Worm (Caenorhabditis elegans) whole organism, L1 larva: Measurements from ENCODE around the gene Y53G8AR.9.

Experiments used
- C04F5.9 ChIP-seq: sonication (generic microtip); optimal IDR thresholded peaks from 2 replicates; lab custom pipeline; 2016; ENCODE audit warnings: missing genetic modification characterization, missing compliant biosample characterization
- C16A3.4 ChIP-seq: fragments of 150-350 bp; optimal IDR thresholded peaks from 2 replicates; lab custom pipeline; 2014; ENCODE audit warnings: missing biosample characterization, missing genetic modification characterization
- F16B12.6 ChIP-seq: fragments of 150-350 bp; optimal IDR thresholded peaks from 2 replicates; lab custom pipeline; 2014; ENCODE audit warnings: missing biosample characterization, missing genetic modification characterization
- Y116A8C.19 ChIP-seq: sonication (generic microtip); optimal IDR thresholded peaks from 2 replicates; lab custom pipeline; 2016; ENCODE audit warnings: missing compliant biosample characterization, missing genetic modification characterization, borderline replicate concordance
- aha-1 ChIP-seq: fragments of 150-350 bp; optimal IDR thresholded peaks from 2 replicates; lab custom pipeline; 2014; ENCODE audit warnings: missing biosample characterization, missing genetic modification characterization
- alr-1 ChIP-seq: fragments of 200-800 bp; sonication (Bioruptor generic); optimal IDR thresholded peaks from 2 replicates; lab custom pipeline; 2018; ENCODE audit warnings: borderline replicate concordance, mild to moderate bottlenecking, missing genetic modification characterization, missing compliant biosample characterization
- ceh-8 ChIP-seq: fragments of 200-800 bp; sonication (Bioruptor generic); optimal IDR thresholded peaks from 2 replicates; lab custom pipeline; 2018; ENCODE audit warnings: mild to moderate bottlenecking, missing genetic modification characterization, moderate library complexity, missing compliant biosample characterization
- dsc-1 ChIP-seq: sonication (generic microtip); optimal IDR thresholded peaks from 2 replicates; lab custom pipeline; 2016; ENCODE audit warnings: mild to moderate bottlenecking, missing genetic modification characterization, missing compliant biosample characterization
- efl-1 ChIP-seq, 4 experiments: fragments of 150-350 bp; optimal IDR thresholded peaks in 3 of 4; peaks in 1 of 4; 1 replicate in 1 of 4; 2 replicates in 3 of 4; lab custom pipeline; 2014; ENCODE audit warnings: missing biosample characterization in 2 of 4, missing genetic modification characterization in 2 of 4, missing genetic modification reagents in 2 of 4
- efl-3 ChIP-seq: fragments of 200-800 bp; sonication (Bioruptor generic); optimal IDR thresholded peaks from 2 replicates; lab custom pipeline; 2018; ENCODE audit warnings: mild to moderate bottlenecking, missing genetic modification characterization, missing compliant biosample characterization
- elt-3 ChIP-seq, 6 experiments: fragments of 150-350 bp in 1 of 6; sonication (generic microtip); optimal IDR thresholded peaks; 2 replicates each; lab custom pipeline; 2017 to 2018; ENCODE audit warnings: missing biosample characterization in 6 of 6, missing genetic modification characterization in 6 of 6, inconsistent platforms in 1 of 6
- ets-5 ChIP-seq: fragments of 200-800 bp; sonication (Bioruptor generic); IDR thresholded peaks from 2 replicates; pipeline ENCODE4 v1.3.6; 2022; ENCODE audit warnings: missing genetic modification characterization, missing compliant biosample characterization
- fkh-4 ChIP-seq: sonication (generic microtip); optimal IDR thresholded peaks from 2 replicates; lab custom pipeline; 2016; ENCODE audit warnings: missing compliant biosample characterization, missing genetic modification characterization, borderline replicate concordance
- fkh-8 ChIP-seq: sonication (generic microtip); optimal IDR thresholded peaks from 2 replicates; lab custom pipeline; 2016; ENCODE audit warnings: mild to moderate bottlenecking, missing genetic modification characterization, missing compliant biosample characterization
- fos-1 ChIP-seq: fragments of 150-350 bp; optimal IDR thresholded peaks from 2 replicates; lab custom pipeline; 2014; ENCODE audit warnings: missing biosample characterization, missing genetic modification characterization
- grh-1 ChIP-seq: fragments of 200-800 bp; sonication (Bioruptor generic); IDR thresholded peaks from 2 replicates; pipeline ENCODE4 v1.3.6; 2022; ENCODE audit warnings: missing genetic modification reagents, missing genetic modification characterization, missing compliant biosample characterization
- hlh-4 ChIP-seq: sonication (generic microtip); optimal IDR thresholded peaks from 2 replicates; lab custom pipeline; 2016; ENCODE audit warnings: mild to moderate bottlenecking, missing genetic modification characterization, missing compliant biosample characterization
- hpl-2 ChIP-seq: fragments of 150-350 bp; optimal IDR thresholded peaks from 2 replicates; lab custom pipeline; 2014; ENCODE audit warnings: missing biosample characterization, missing genetic modification reagents, missing genetic modification characterization
- jun-1 ChIP-seq: fragments of 150-350 bp; optimal IDR thresholded peaks from 2 replicates; lab custom pipeline; 2014; ENCODE audit warnings: missing biosample characterization, missing genetic modification reagents, missing genetic modification characterization
- lin-13 ChIP-seq: fragments of 150-350 bp; optimal IDR thresholded peaks from 2 replicates; lab custom pipeline; 2014; ENCODE audit warnings: missing biosample characterization, missing genetic modification reagents, missing genetic modification characterization
- lir-3 ChIP-seq: sonication (generic microtip); optimal IDR thresholded peaks from 2 replicates; lab custom pipeline; 2016; ENCODE audit warnings: mild to moderate bottlenecking, missing genetic modification characterization, moderate library complexity, missing compliant biosample characterization; ENCODE audit not compliant: poor library complexity
- lsy-2 ChIP-seq, 2 experiments: fragments of 150-350 bp; optimal IDR thresholded peaks; 2 replicates each; lab custom pipeline; 2014; ENCODE audit warnings: missing biosample characterization in 2 of 2, missing genetic modification characterization in 2 of 2
- mdl-1 ChIP-seq, 2 experiments: fragments of 150-350 bp; optimal IDR thresholded peaks; 2 replicates each; lab custom pipeline; 2014 to 2017; ENCODE audit warnings: missing biosample characterization in 2 of 2, missing genetic modification characterization in 2 of 2, inconsistent platforms in 1 of 2
- mef-2 ChIP-seq: fragments of 150-350 bp; optimal IDR thresholded peaks from 2 replicates; lab custom pipeline; 2014; ENCODE audit warnings: missing biosample characterization, missing genetic modification characterization
- nhr-11 ChIP-seq: fragments of 150-350 bp; optimal IDR thresholded peaks from 2 replicates; lab custom pipeline; 2014; ENCODE audit warnings: missing biosample characterization, missing genetic modification characterization
- nhr-20 ChIP-seq: sonication (generic microtip); optimal IDR thresholded peaks from 2 replicates; lab custom pipeline; 2016; ENCODE audit warnings: mild to moderate bottlenecking, missing genetic modification characterization, missing compliant biosample characterization
- nhr-237 ChIP-seq: fragments of 150-350 bp; optimal IDR thresholded peaks from 2 replicates; lab custom pipeline; 2014; ENCODE audit warnings: missing biosample characterization, missing genetic modification characterization
- nhr-28 ChIP-seq: fragments of 150-350 bp; optimal IDR thresholded peaks from 2 replicates; lab custom pipeline; 2014; ENCODE audit warnings: missing biosample characterization, missing genetic modification characterization
- nhr-71 ChIP-seq: sonication (generic microtip); optimal IDR thresholded peaks from 2 replicates; lab custom pipeline; 2016; ENCODE audit warnings: mild to moderate bottlenecking, missing genetic modification characterization, moderate library complexity, missing compliant biosample characterization
- nhr-77 ChIP-seq: fragments of 150-350 bp; optimal IDR thresholded peaks from 2 replicates; lab custom pipeline; 2014; ENCODE audit warnings: missing biosample characterization, missing genetic modification characterization
- nhr-85 ChIP-seq: sonication (generic microtip); peaks from one replicate; lab custom pipeline; 2016; ENCODE audit warnings: missing genetic modification characterization, inconsistent platforms, missing compliant biosample characterization
- pag-3 ChIP-seq: sonication (generic microtip); optimal IDR thresholded peaks from 2 replicates; lab custom pipeline; 2017; ENCODE audit warnings: missing genetic modification characterization, mild to moderate bottlenecking, missing compliant biosample characterization, antibody characterized with exemption, borderline replicate concordance; ENCODE audit not compliant: insufficient read depth
- rnt-1 ChIP-seq: sonication (generic microtip); optimal IDR thresholded peaks from 2 replicates; lab custom pipeline; 2016; ENCODE audit warnings: mild to moderate bottlenecking, missing genetic modification characterization, moderate library complexity, missing compliant biosample characterization
- sptf-1 ChIP-seq: fragments of 150-350 bp; optimal IDR thresholded peaks from 2 replicates; lab custom pipeline; 2014; ENCODE audit warnings: missing biosample characterization, missing genetic modification characterization
- tbx-2 ChIP-seq: sonication (generic microtip); optimal IDR thresholded peaks from 2 replicates; lab custom pipeline; 2016; ENCODE audit warnings: missing genetic modification characterization, missing compliant biosample characterization
- unc-30 ChIP-seq: sonication (generic microtip); optimal IDR thresholded peaks from 2 replicates; lab custom pipeline; 2017; ENCODE audit warnings: missing biosample characterization, missing genetic modification characterization
- unc-98 ChIP-seq: fragments of 200-800 bp; sonication (Bioruptor generic); IDR thresholded peaks from 2 replicates; pipeline ENCODE4 v1.3.6; 2022; ENCODE audit warnings: missing genetic modification characterization, missing compliant biosample characterization
- vab-15 ChIP-seq: sonication (generic microtip); optimal IDR thresholded peaks from 2 replicates; lab custom pipeline; 2017; ENCODE audit warnings: missing genotype, mild to moderate bottlenecking, missing genetic modification characterization, missing compliant biosample characterization

Y53G8AR.9 gene

ce11 chrIII:3322317-3323010 is 1.4 kb upstream of the Y53G8AR.9 start, which contains the start of gene phf-15 (continued):
- TF ChIP-seq hlh-4 (tag; lab: Kevin White, UChicago) (no peak), dsc-1 (no peak), fkh-8 (tag; lab: Kevin White, UChicago) (peak; percentile 55), rnt-1 (no peak)

- no peak for TF ChIP-seq lsy-2 (tag; optimal IDR thresholded peaks at IDR 0.05; lab: Kevin White, UChicago)
- no peak for TF ChIP-seq ets-5 (GFP tag; lab: Robert Waterston, UW)
- no peak for TF ChIP-seq nhr-11 (tag; lab: Kevin White, UChicago)
- no peak for TF ChIP-seq vab-15 (tag; lab: Kevin White, UChicago)
- no peak for TF ChIP-seq efl-1 (optimal IDR thresholded peaks at IDR 0.05; lab: Kevin White, UChicago)
- peak in 1 of 2 experiments; percentile 66 for TF ChIP-seq efl-1 (GFP tag; optimal IDR thresholded peaks at IDR 0.05 in 1 of 2; lab: Kevin White, UChicago)
These were observed 3.2 kb downstream of the Y53G8AR.9 start for ce11 chrIII:3317887-3318286.

- TF ChIP-seq grh-1: no peak
- TF ChIP-seq nhr-28 (tag; lab: Kevin White, UChicago): no peak
- no peak for TF ChIP-seq C04F5.9
- TF ChIP-seq efl-3 (GFP tag; lab: Kevin White, UChicago): no peak
- peak; percentile 57 for TF ChIP-seq F16B12.6 (tag; lab: Kevin White, UChicago)
- no peak for TF ChIP-seq unc-30 (tag; lab: Kevin White, UChicago)
- TF ChIP-seq lin-13 (GFP tag; lab: Kevin White, UChicago): no peak
- no peak for TF ChIP-seq aha-1 (tag; lab: Kevin White, UChicago)
- no peak for TF ChIP-seq lir-3 (tag; lab: Kevin White, UChicago)
- TF ChIP-seq mef-2: no peak
- no peak for TF ChIP-seq nhr-71 (tag; lab: Kevin White, UChicago)
- no peak for TF ChIP-seq C16A3.4 (tag; lab: Kevin White, UChicago)
- TF ChIP-seq nhr-77 (tag; lab: Kevin White, UChicago): no peak
- TF ChIP-seq hpl-2 (GFP tag; lab: Kevin White, UChicago): no peak
- no peak for TF ChIP-seq fos-1
- no peak for TF ChIP-seq mdl-1 (tag; optimal IDR thresholded peaks at IDR 0.05; lab: Kevin White, UChicago)
- TF ChIP-seq jun-1: no peak
- TF ChIP-seq efl-1 (optimal IDR thresholded peaks at IDR 0.05; lab: Kevin White, UChicago): no peak
- peak in 1 of 2 experiments; percentile 30 for TF ChIP-seq efl-1 (GFP tag; optimal IDR thresholded peaks at IDR 0.05 in 1 of 2; lab: Kevin White, UChicago)
- no peak for TF ChIP-seq alr-1
- no peak for TF ChIP-seq pag-3 (tag; lab: Kevin White, UChicago)
- peak; percentile 70 to 90 for TF ChIP-seq lsy-2 (tag; optimal IDR thresholded peaks at IDR 0.05; lab: Kevin White, UChicago)
- no peak for TF ChIP-seq unc-98 (GFP tag; lab: Robert Waterston, UW)
These were observed 8.9 kb downstream of the Y53G8AR.9 start for ce11 chrIII:3312111-3312510.

ce11 chrIII:3311607-3312006 is 9.4 kb downstream of the Y53G8AR.9 start:
- no peak for TF ChIP-seq lsy-2 (tag; optimal IDR thresholded peaks at IDR 0.05; lab: Kevin White, UChicago)
- no peak for TF ChIP-seq tbx-2 (tag; lab: Kevin White, UChicago)
- TF ChIP-seq lin-13 (GFP tag; lab: Kevin White, UChicago): no peak
- TF ChIP-seq efl-1 (optimal IDR thresholded peaks at IDR 0.05; lab: Kevin White, UChicago): no peak
- peak in 1 of 2 experiments; percentile 15 for TF ChIP-seq efl-1 (GFP tag; optimal IDR thresholded peaks at IDR 0.05 in 1 of 2; lab: Kevin White, UChicago)
- no peak for TF ChIP-seq Y116A8C.19 (tag; lab: Kevin White, UChicago)
- TF ChIP-seq nhr-85 (tag; lab: Kevin White, UChicago): peak; percentile 51
- TF ChIP-seq sptf-1 (tag; lab: Kevin White, UChicago): no peak
- no peak for TF ChIP-seq ceh-8 (GFP tag; lab: Kevin White, UChicago)
- no peak for TF ChIP-seq hlh-4 (tag; lab: Kevin White, UChicago)
- TF ChIP-seq nhr-20 (tag; lab: Kevin White, UChicago): no peak
- no peak for TF ChIP-seq aha-1 (tag; lab: Kevin White, UChicago)
- no peak for TF ChIP-seq nhr-11 (tag; lab: Kevin White, UChicago)
- no peak for TF ChIP-seq fkh-4
- TF ChIP-seq C16A3.4 (tag; lab: Kevin White, UChicago): no peak
- TF ChIP-seq nhr-237 (tag; lab: Kevin White, UChicago): no peak
- TF ChIP-seq elt-3 (tag; optimal IDR thresholded peaks at IDR 0.05; lab: Kevin White, UChicago): no peak
